Fruit fly (Drosophila melanogaster): ENCODE data around the gene PolD3.

Gene PolD3

DNA sequence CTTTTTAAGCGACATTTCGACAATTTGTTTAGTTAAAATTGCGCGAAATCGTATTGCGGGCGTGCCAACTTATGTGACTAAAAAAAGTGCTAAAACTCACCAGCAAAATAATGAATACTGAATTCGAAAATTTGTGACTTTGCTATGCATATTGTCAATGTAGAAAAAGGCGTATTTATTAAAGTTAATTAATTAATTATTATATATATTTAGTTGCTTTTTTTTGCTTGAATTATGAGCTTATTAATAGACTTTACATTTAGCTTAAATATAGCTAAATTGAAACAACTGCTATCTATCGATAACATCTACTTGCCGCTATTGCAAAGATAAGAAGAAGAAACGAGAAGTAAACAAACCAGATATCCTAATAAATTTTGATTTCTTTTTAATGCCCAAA, at the start of gene PolD3, which contains the start of gene Uxt:
Gene PolD3, minus strand, starts transcription at position 56 of the 400 bp plus-strand sequence.
Gene Uxt, plus strand, starts transcription at position 333 of the 400 bp plus-strand sequence.
- TF ChIP-seq CTCF (optimal IDR thresholded peaks at IDR 0.05) (no peak), CG8478 (optimal IDR thresholded peaks at IDR 0.05) (no peak)

DNA sequence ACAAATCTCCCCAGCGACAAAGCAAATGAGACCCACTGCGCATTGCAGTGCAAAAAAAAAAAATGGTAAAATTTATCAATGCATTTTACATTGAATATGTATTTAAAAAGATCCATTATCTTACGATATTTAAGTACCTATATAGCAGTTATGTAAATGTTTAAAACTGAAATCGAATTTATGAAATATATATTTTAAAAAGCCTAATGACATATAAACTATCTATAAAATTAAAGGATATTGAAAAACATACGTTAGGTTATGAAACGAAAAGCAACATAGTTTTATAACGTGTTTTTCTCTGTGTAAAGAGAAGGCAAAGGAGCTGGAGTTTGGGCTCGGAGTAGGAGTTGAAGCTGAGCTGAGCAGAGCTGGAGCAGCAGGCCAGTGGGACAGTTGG, 48.3 kb upstream of the PolD3 start:
- TF ChIP-seq CG8478 (optimal IDR thresholded peaks at IDR 0.05) (no peak), CTCF (optimal IDR thresholded peaks at IDR 0.05) (no peak)

dm6 chr2L:15301841-15302240, 45.7 kb upstream of the PolD3 start:
- TF ChIP-seq CG8478 (optimal IDR thresholded peaks at IDR 0.05) (no peak), CTCF (optimal IDR thresholded peaks at IDR 0.05) (no peak)

- TF ChIP-seq CTCF (optimal IDR thresholded peaks at IDR 0.05) = no peak
- TF ChIP-seq CG8478 (optimal IDR thresholded peaks at IDR 0.05) = no peak
Measured at dm6 chr2L:15297508-15297907, 41.4 kb upstream of the PolD3 start, which contains the start of gene CG15262. TSS of gene CG15262 (plus strand) at chr2L:15297808.

- TF ChIP-seq CG8478 (optimal IDR thresholded peaks at IDR 0.05) (no peak), CTCF (optimal IDR thresholded peaks at IDR 0.05) (no peak)
Measured at dm6 chr2L:15292139-15292538, 36.0 kb upstream of the PolD3 start, which contains the start of gene CG15260. TSS of gene CG15260 (minus strand) at chr2L:15292239.

dm6 chr2L:15284700-15285099, 28.6 kb upstream of the PolD3 start, which contains the start of gene CG15263:
TSS of gene CG15263 (plus strand) at chr2L:15285000.
- TF ChIP-seq CTCF (optimal IDR thresholded peaks at IDR 0.05) (no peak), CG8478 (optimal IDR thresholded peaks at IDR 0.05) (no peak)

dm6 chr2L:15280975-15281374, 24.9 kb upstream of the PolD3 start:
- no peak for TF ChIP-seq CTCF (optimal IDR thresholded peaks at IDR 0.05)
- no peak for TF ChIP-seq CG8478 (optimal IDR thresholded peaks at IDR 0.05)

- no peak for TF ChIP-seq CG8478 (optimal IDR thresholded peaks at IDR 0.05)
- TF ChIP-seq CTCF (optimal IDR thresholded peaks at IDR 0.05) = no peak
Measured at dm6 chr2L:15275794-15276193, 19.7 kb upstream of the PolD3 start.

- TF ChIP-seq CTCF (optimal IDR thresholded peaks at IDR 0.05) = no peak
- TF ChIP-seq CG8478 (optimal IDR thresholded peaks at IDR 0.05) = no peak
Measured at dm6 chr2L:15274783-15275316, 18.7 kb upstream of the PolD3 start, which contains the start of gene UK114. TSS of gene UK114 (minus strand) at chr2L:15275091.

dm6 chr2L:15274292-15274691, 18.2 kb upstream of the PolD3 start:
- TF ChIP-seq CG8478 (optimal IDR thresholded peaks at IDR 0.05) (no peak), CTCF (optimal IDR thresholded peaks at IDR 0.05) (no peak)

DNA sequence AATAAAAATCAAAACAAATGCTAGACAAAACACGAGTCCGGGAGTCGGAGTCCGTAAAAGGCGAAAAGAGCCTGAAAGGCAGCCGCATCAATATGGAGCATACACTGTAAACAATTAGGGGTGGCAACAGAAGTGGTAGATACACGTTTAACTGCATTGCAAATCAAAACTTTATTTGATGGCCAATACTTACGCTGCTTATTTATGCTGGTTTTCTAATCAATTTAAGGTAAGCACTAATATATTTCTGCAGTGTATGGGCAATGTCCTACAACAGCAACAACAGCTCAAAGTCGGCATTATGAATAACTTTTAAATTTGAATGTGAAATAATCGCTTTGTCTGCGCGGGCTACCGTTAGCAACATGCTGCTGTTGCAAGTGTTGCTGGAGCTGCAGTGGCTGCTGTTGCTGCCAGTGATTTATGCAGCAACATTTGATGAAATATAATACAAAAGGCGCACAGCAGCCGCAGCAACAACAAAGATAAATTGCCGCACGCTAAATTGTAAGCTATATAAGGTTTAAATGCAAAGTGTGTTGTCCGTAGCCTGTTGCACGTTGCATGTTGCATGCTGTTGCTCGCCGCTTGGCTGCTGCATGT, 17.5 kb upstream of the PolD3 start:
- TF ChIP-seq CG8478 (optimal IDR thresholded peaks at IDR 0.05) (no peak), CTCF (optimal IDR thresholded peaks at IDR 0.05) (no peak)

- TF ChIP-seq CG8478 (optimal IDR thresholded peaks at IDR 0.05) (no peak), CTCF (optimal IDR thresholded peaks at IDR 0.05) (no peak)
Measured at dm6 chr2L:15271757-15272589, 15.9 kb upstream of the PolD3 start, which contains the start of gene Cul3. TSS of gene Cul3 (minus strand) at chr2L:15272024.

DNA sequence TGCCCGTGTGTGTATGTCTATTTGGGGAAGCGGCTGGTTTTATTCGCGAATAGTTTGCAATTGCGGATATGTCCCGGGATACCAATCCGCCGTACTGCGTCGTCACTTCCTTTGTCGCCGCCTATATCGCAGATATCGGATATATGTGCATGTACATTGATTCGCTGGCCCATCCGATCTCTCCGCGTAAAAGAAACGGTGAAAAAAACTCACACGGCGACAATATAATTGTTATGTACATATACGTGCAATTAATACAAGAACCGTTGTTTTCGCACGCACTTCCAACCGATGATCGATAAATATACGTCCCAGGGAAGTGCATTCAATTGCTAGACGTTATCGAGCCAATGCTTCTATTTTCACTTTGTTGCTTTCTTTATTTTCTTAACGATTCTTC, 15.2 kb upstream of the PolD3 start:
- TF ChIP-seq CG8478 (optimal IDR thresholded peaks at IDR 0.05) (no peak), CTCF (optimal IDR thresholded peaks at IDR 0.05) (no peak)

DNA sequence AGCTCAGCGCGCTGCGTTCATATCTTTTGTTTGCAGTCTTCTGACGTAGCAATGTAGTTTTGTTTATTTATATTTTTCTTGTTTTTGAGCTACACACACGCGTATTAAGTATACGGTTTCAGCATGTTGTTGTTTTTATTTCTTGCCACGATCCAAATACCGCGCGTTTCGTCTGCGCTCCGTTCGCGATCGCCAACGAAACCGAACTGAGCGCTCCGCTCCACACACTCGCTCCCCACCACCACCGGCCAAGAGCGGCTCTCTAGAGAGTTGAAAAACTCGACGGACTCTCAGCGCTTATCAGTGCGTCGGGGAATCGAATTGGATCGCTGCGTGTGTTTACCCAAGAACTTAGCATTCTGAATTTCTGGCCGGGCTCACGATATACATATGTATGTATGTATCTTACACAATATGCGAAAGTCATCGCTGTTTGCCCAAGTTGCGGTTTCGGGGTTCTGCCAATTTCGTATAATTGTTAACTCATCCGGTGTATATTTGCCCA, 8.4 kb upstream of the PolD3 start, which contains the start of gene yuri:
Gene yuri, minus strand, starts transcription at position 210 of the 505 bp plus-strand sequence.
- TF ChIP-seq CTCF (optimal IDR thresholded peaks at IDR 0.05) (no peak), CG8478 (optimal IDR thresholded peaks at IDR 0.05) (no peak)

dm6 chr2L:15254229-15254861, 1.8 kb downstream of the PolD3 start:
- no peak for TF ChIP-seq CG8478 (optimal IDR thresholded peaks at IDR 0.05)
- no peak for TF ChIP-seq CTCF (optimal IDR thresholded peaks at IDR 0.05)

Data from S2 (cell line).